Worm (Caenorhabditis elegans) whole organism, L1 larva: ENCODE data around the gene sdz-38.

Experiments used
- aha-1 ChIP-seq: fragments of 150-350 bp; optimal IDR thresholded peaks from 2 replicates; lab custom pipeline; 2014; ENCODE audit warnings: missing biosample characterization, missing genetic modification characterization
- ama-1 ChIP-seq: fragments of 150-350 bp; optimal IDR thresholded peaks from 2 replicates; lab custom pipeline; 2014
- blmp-1 ChIP-seq: fragments of 150-350 bp; optimal IDR thresholded peaks from 2 replicates; lab custom pipeline; 2014; ENCODE audit warnings: missing biosample characterization, missing genetic modification characterization
- egl-27 ChIP-seq, 2 experiments: fragments of 150-350 bp in 1 of 2; sonication (generic microtip); optimal IDR thresholded peaks; 3 replicates each; lab custom pipeline; 2017 to 2018; ENCODE audit warnings: missing biosample characterization in 2 of 2, missing genetic modification characterization in 2 of 2, missing genetic modification reagents in 2 of 2
- elt-2 ChIP-seq: sonication (generic microtip); optimal IDR thresholded peaks from 2 replicates; lab custom pipeline; 2016; ENCODE audit warnings: missing genetic modification characterization, mild to moderate bottlenecking, inconsistent platforms, missing compliant biosample characterization, missing genetic modification reagents
- fkh-8 ChIP-seq: sonication (generic microtip); optimal IDR thresholded peaks from 2 replicates; lab custom pipeline; 2016; ENCODE audit warnings: mild to moderate bottlenecking, missing genetic modification characterization, missing compliant biosample characterization
- nhr-12 ChIP-seq: sonication (generic microtip); optimal IDR thresholded peaks from 2 replicates; lab custom pipeline; 2017; ENCODE audit warnings: missing biosample characterization, missing genetic modification characterization
- nhr-237 ChIP-seq: fragments of 150-350 bp; optimal IDR thresholded peaks from 2 replicates; lab custom pipeline; 2014; ENCODE audit warnings: missing biosample characterization, missing genetic modification characterization

DNA sequence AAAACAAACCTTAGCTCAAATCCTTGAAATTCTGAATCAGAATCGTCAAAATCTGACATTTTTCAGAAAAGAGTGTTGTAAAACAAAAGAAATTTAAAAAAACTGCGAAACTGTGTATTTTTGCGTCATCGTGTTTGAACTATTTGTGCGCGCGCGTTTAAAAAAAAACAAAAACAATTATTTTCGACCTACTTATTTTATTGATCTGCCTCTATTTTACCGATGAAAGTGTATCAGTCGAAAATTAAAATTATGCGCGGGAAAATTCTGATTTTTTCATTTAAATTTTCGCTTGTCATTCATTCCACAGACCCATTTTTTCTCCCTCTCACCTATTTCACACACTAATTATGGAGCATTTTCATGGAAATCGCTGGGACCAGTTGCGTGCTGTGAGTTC, 42.8 kb downstream of the sdz-38 start, which contains the start of the genes C05C10.7 and C05C10.5:
- TF ChIP-seq nhr-237 (tag; lab: Kevin White, UChicago) (no peak), egl-27 (tag; optimal IDR thresholded peaks at IDR 0.05; lab: Kevin White, UChicago) (no peak), aha-1 (no peak), fkh-8 (tag; lab: Kevin White, UChicago) (no peak), blmp-1 (tag; lab: Kevin White, UChicago) (no peak), ama-1 (lab: Kevin White, UChicago) (no peak), elt-2 (tag; lab: Kevin White, UChicago) (no peak), nhr-12 (no peak)
